Worm (Caenorhabditis elegans): ENCODE measurements around the gene tatn-1.

DNA sequence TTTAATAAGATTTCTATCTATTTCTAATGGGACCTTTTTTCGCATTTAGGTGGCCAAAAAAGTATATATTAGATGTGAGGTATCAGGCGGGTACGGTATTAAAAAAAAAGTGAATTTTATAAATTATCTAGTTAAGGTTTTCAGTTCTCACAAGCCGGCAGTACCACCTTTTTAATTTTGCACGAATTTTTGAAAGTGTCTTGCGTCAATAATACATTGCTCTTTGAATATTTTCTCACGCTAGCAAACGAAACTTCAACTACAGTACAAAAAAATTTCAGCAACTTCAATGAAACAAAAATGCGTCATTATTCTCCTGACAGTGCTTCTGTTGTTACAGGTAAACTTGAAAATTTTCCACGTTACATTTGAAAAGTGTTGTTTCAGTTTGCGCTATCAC lies 16.1 kb downstream of the tatn-1 start, which contains the start of gene F42D1.4:
- TF ChIP-seq W03F9.2 (tag; optimal IDR thresholded peaks at IDR 0.05) (no peak), dao-5 (tag; optimal IDR thresholded peaks at IDR 0.05) (no peak), him-1 (tag; optimal IDR thresholded peaks at IDR 0.05) (no peak)

All from whole organism, L4/young adult.